Worm (Caenorhabditis elegans) whole organism, L3 larva: ENCODE results near the gene F53F1.4.

Experiments used
- ZK546.5 ChIP-seq: sonication (generic microtip); optimal IDR thresholded peaks from 2 replicates; lab custom pipeline; 2017; ENCODE audit warnings: missing biosample characterization, missing genetic modification characterization
- aly-2 ChIP-seq: fragments of 150-350 bp; optimal IDR thresholded peaks from 2 replicates; lab custom pipeline; 2014; ENCODE audit warnings: missing biosample characterization, missing genetic modification characterization
- ama-1 ChIP-seq: fragments of 150-350 bp; optimal IDR thresholded peaks from 2 replicates; lab custom pipeline; 2018
- ceh-16 ChIP-seq: sonication (generic microtip); optimal IDR thresholded peaks from 2 replicates; lab custom pipeline; 2017; ENCODE audit warnings: missing biosample characterization, missing genetic modification characterization
- ceh-28 ChIP-seq: fragments of 150-350 bp; optimal IDR thresholded peaks from 2 replicates; lab custom pipeline; 2014; ENCODE audit warnings: missing biosample characterization, missing genetic modification reagents, missing genetic modification characterization
- ceh-82 ChIP-seq: fragments of 150-350 bp; optimal IDR thresholded peaks from 2 replicates; lab custom pipeline; 2014; ENCODE audit warnings: missing biosample characterization, missing genetic modification characterization
- daf-12 ChIP-seq: fragments of 150-350 bp; optimal IDR thresholded peaks from 2 replicates; lab custom pipeline; 2014; ENCODE audit warnings: missing biosample characterization, missing genetic modification reagents, missing genetic modification characterization
- egl-27 ChIP-seq: sonication (generic microtip); optimal IDR thresholded peaks from 4 replicates; lab custom pipeline; 2017; ENCODE audit warnings: missing biosample characterization, missing genetic modification reagents, missing genetic modification characterization
- egl-5 ChIP-seq: fragments of 150-350 bp; optimal IDR thresholded peaks from 2 replicates; lab custom pipeline; 2017; ENCODE audit warnings: missing biosample characterization, missing genetic modification reagents, missing genetic modification characterization, inconsistent platforms
- elt-1 ChIP-seq: fragments of 150-350 bp; optimal IDR thresholded peaks from 2 replicates; lab custom pipeline; 2014; ENCODE audit warnings: missing biosample characterization, missing genetic modification characterization
- elt-2 ChIP-seq: sonication (generic microtip); optimal IDR thresholded peaks from 2 replicates; lab custom pipeline; 2016; ENCODE audit warnings: missing genetic modification reagents, mild to moderate bottlenecking, missing genetic modification characterization, missing compliant biosample characterization
- elt-3 ChIP-seq, 3 experiments: fragments of 150-350 bp in 1 of 3; sonication (generic microtip) in 2 of 3; optimal IDR thresholded peaks; 2 replicates in 2 of 3; 4 replicates in 1 of 3; lab custom pipeline; 2014 to 2017; ENCODE audit warnings: missing biosample characterization in 3 of 3, missing genetic modification characterization in 3 of 3
- eor-1 ChIP-seq, 2 experiments: fragments of 150-350 bp; optimal IDR thresholded peaks; 2 replicates each; lab custom pipeline; 2014 to 2018; ENCODE audit warnings: missing biosample characterization in 2 of 2, missing genetic modification characterization in 2 of 2
- fkh-10 ChIP-seq: sonication (generic microtip); optimal IDR thresholded peaks from 2 replicates; lab custom pipeline; 2017; ENCODE audit warnings: missing biosample characterization, missing genetic modification reagents, missing genetic modification characterization
- fkh-2 ChIP-seq: fragments of 150-350 bp; optimal IDR thresholded peaks from 2 replicates; lab custom pipeline; 2014; ENCODE audit warnings: missing biosample characterization, missing genetic modification reagents, missing genetic modification characterization
- fos-1 ChIP-seq: fragments of 150-350 bp; optimal IDR thresholded peaks from 2 replicates; lab custom pipeline; 2014; ENCODE audit warnings: missing biosample characterization, missing genetic modification characterization
- hmg-11 ChIP-seq: sonication (generic microtip); optimal IDR thresholded peaks from 2 replicates; lab custom pipeline; 2016; ENCODE audit warnings: missing genetic modification characterization, missing compliant biosample characterization
- jun-1 ChIP-seq: fragments of 150-350 bp; optimal IDR thresholded peaks from 2 replicates; lab custom pipeline; 2014; ENCODE audit warnings: missing biosample characterization, missing genetic modification reagents, missing genetic modification characterization
- lin-15B ChIP-seq: fragments of 150-350 bp; optimal IDR thresholded peaks from 2 replicates; lab custom pipeline; 2014; ENCODE audit warnings: missing biosample characterization, missing genetic modification characterization
- lin-39 ChIP-seq: fragments of 150-350 bp; optimal IDR thresholded peaks from 2 replicates; lab custom pipeline; 2018; ENCODE audit warnings: missing biosample characterization, missing genetic modification reagents, missing genetic modification characterization
- lsy-12 ChIP-seq: sonication (generic microtip); optimal IDR thresholded peaks from 2 replicates; lab custom pipeline; 2016; ENCODE audit warnings: mild to moderate bottlenecking, missing genetic modification characterization, missing compliant biosample characterization
- mdl-1 ChIP-seq: fragments of 150-350 bp; optimal IDR thresholded peaks from 2 replicates; lab custom pipeline; 2014; ENCODE audit warnings: missing biosample characterization, missing genetic modification characterization
- nfya-1 ChIP-seq: sonication (generic microtip); optimal IDR thresholded peaks from 2 replicates; lab custom pipeline; 2017; ENCODE audit warnings: missing genetic modification characterization, mild to moderate bottlenecking, missing compliant biosample characterization, antibody characterized with exemption, moderate library complexity; ENCODE audit not compliant: insufficient read depth
- nhr-11 ChIP-seq: fragments of 150-350 bp; optimal IDR thresholded peaks from 2 replicates; lab custom pipeline; 2014; ENCODE audit warnings: missing biosample characterization, missing genetic modification characterization
- nhr-12 ChIP-seq: fragments of 150-350 bp; optimal IDR thresholded peaks from 2 replicates; lab custom pipeline; 2014; ENCODE audit warnings: missing biosample characterization, missing genetic modification characterization
- nhr-23 ChIP-seq: fragments of 150-350 bp; optimal IDR thresholded peaks from 2 replicates; lab custom pipeline; 2014; ENCODE audit warnings: missing biosample characterization, missing genetic modification reagents, missing genetic modification characterization
- nhr-237 ChIP-seq: fragments of 150-350 bp; optimal IDR thresholded peaks from 2 replicates; lab custom pipeline; 2014; ENCODE audit warnings: missing biosample characterization, missing genetic modification characterization
- nhr-25 ChIP-seq: sonication (generic microtip); optimal IDR thresholded peaks from 2 replicates; lab custom pipeline; 2017; ENCODE audit warnings: missing biosample characterization, missing genetic modification characterization
- nhr-28 ChIP-seq: fragments of 150-350 bp; optimal IDR thresholded peaks from 2 replicates; lab custom pipeline; 2014; ENCODE audit warnings: missing biosample characterization, missing genetic modification characterization
- nhr-43 ChIP-seq: sonication (generic microtip); optimal IDR thresholded peaks from 2 replicates; lab custom pipeline; 2016; ENCODE audit warnings: mild to moderate bottlenecking, missing genetic modification characterization, missing compliant biosample characterization; ENCODE audit not compliant: poor library complexity, severe bottlenecking
- nhr-67 ChIP-seq: fragments of 150-350 bp; optimal IDR thresholded peaks from 2 replicates; lab custom pipeline; 2014; ENCODE audit warnings: missing biosample characterization, missing genetic modification characterization
- nhr-76 ChIP-seq: fragments of 150-350 bp; sonication (generic microtip); optimal IDR thresholded peaks from 5 replicates; lab custom pipeline; 2014; ENCODE audit warnings: missing biosample characterization, missing genetic modification characterization
- nhr-77 ChIP-seq: fragments of 150-350 bp; optimal IDR thresholded peaks from 2 replicates; lab custom pipeline; 2014; ENCODE audit warnings: missing biosample characterization, missing genetic modification characterization
- pha-4 ChIP-seq: fragments of 150-350 bp; optimal IDR thresholded peaks from 2 replicates; lab custom pipeline; 2014; ENCODE audit warnings: missing biosample characterization, missing genetic modification reagents, missing genetic modification characterization
- pqm-1 ChIP-seq: fragments of 150-350 bp; optimal IDR thresholded peaks from 2 replicates; lab custom pipeline; 2017; ENCODE audit warnings: missing biosample characterization, missing genetic modification characterization, inconsistent platforms
- snpc-4 ChIP-seq: fragments of 150-350 bp; optimal IDR thresholded peaks from 2 replicates; lab custom pipeline; 2014; ENCODE audit warnings: missing biosample characterization, missing genetic modification characterization
- tbx-2 ChIP-seq: sonication (generic microtip); optimal IDR thresholded peaks from 2 replicates; lab custom pipeline; 2016; ENCODE audit warnings: mild to moderate bottlenecking, missing genetic modification characterization, missing compliant biosample characterization
- unc-39 ChIP-seq: sonication (generic microtip); optimal IDR thresholded peaks from 4 replicates; lab custom pipeline; 2017; ENCODE audit warnings: missing biosample characterization, missing genetic modification characterization
- unc-62 ChIP-seq: fragments of 150-350 bp; sonication (generic microtip); optimal IDR thresholded peaks from 4 replicates; lab custom pipeline; 2014; ENCODE audit warnings: missing biosample characterization, missing genetic modification reagents, missing genetic modification characterization
- ztf-11 ChIP-seq: fragments of 150-350 bp; optimal IDR thresholded peaks from 2 replicates; lab custom pipeline; 2014; ENCODE audit warnings: missing biosample characterization, missing genetic modification characterization

The F53F1.4 gene

ce11 chrV:13371336-13371735 lies 39.5 kb upstream of the F53F1.4 start:
- peak; percentile 41 for TF ChIP-seq jun-1
- TF ChIP-seq egl-27 (tag; lab: Kevin White, UChicago), result peak; percentile 50
- TF ChIP-seq hmg-11 (tag; lab: Kevin White, UChicago), result no peak
- TF ChIP-seq pqm-1 (tag; lab: Kevin White, UChicago), result no peak
- TF ChIP-seq elt-1 (tag; lab: Kevin White, UChicago), result peak; percentile 57
- no peak for TF ChIP-seq fkh-10 (GFP tag; lab: Kevin White, UChicago)
- peak; percentile 43 for TF ChIP-seq unc-62 (GFP tag; lab: Kevin White, UChicago)
- no peak for TF ChIP-seq nhr-67 (tag; lab: Kevin White, UChicago)
- peak; percentile 13 for TF ChIP-seq snpc-4 (tag; lab: Kevin White, UChicago)
- no peak for TF ChIP-seq ama-1 (lab: Kevin White, UChicago)
- TF ChIP-seq egl-5, result peak; percentile 64
- peak; percentile 86 for TF ChIP-seq nhr-43
- no peak for TF ChIP-seq nhr-77 (tag; lab: Kevin White, UChicago)
- TF ChIP-seq ZK546.5, result no peak
- no peak for TF ChIP-seq nhr-12
- TF ChIP-seq daf-12 (tag; lab: Kevin White, UChicago), result no peak
- TF ChIP-seq pha-4 (tag; lab: Kevin White, UChicago), result no peak
- TF ChIP-seq ceh-16 (tag; lab: Kevin White, UChicago), result no peak
- peak; percentile 46 for TF ChIP-seq ceh-28 (tag; lab: Kevin White, UChicago)
- peak; percentile 23 for TF ChIP-seq lsy-12 (tag; lab: Kevin White, UChicago)
- TF ChIP-seq ceh-82 (tag; lab: Kevin White, UChicago), result no peak
- peak; percentile 12 for TF ChIP-seq mdl-1 (tag; lab: Kevin White, UChicago)
- peak; percentile 99 for TF ChIP-seq nhr-23 (tag; lab: Kevin White, UChicago)
- TF ChIP-seq ztf-11 (tag; lab: Kevin White, UChicago), result no peak
- TF ChIP-seq elt-2 (tag; lab: Kevin White, UChicago), result peak; percentile 1
- TF ChIP-seq eor-1 (tag; optimal IDR thresholded peaks at IDR 0.05; lab: Kevin White, UChicago), result peak in 1 of 2 experiments; percentile 39
- TF ChIP-seq aly-2, result no peak
- TF ChIP-seq nhr-28 (tag; lab: Kevin White, UChicago), result no peak
- no peak for TF ChIP-seq fos-1
- no peak for TF ChIP-seq nhr-76
- TF ChIP-seq lin-39 (tag; lab: Kevin White, UChicago), result no peak
- TF ChIP-seq elt-3 (tag; optimal IDR thresholded peaks at IDR 0.05; lab: Kevin White, UChicago), result peak in 2 of 3 experiments; percentile 59 to 81
- TF ChIP-seq tbx-2 (tag; lab: Kevin White, UChicago), result peak; percentile 69
- no peak for TF ChIP-seq lin-15B (tag; lab: Kevin White, UChicago)
- TF ChIP-seq nhr-11 (tag; lab: Kevin White, UChicago), result no peak
- TF ChIP-seq nhr-237, result no peak
- no peak for TF ChIP-seq fkh-2 (tag; lab: Kevin White, UChicago)
- peak; percentile 99 for TF ChIP-seq nhr-25 (tag; lab: Kevin White, UChicago)
- peak; percentile 13 for TF ChIP-seq nfya-1 (tag; lab: Kevin White, UChicago)

ce11 chrV:13372821-13373220 lies 38.1 kb upstream of the F53F1.4 start:
- TF ChIP-seq elt-2 (tag; lab: Kevin White, UChicago) (peak; percentile 93), unc-39 (tag; lab: Kevin White, UChicago) (no peak), pqm-1 (tag; lab: Kevin White, UChicago) (peak; percentile 66)

- TF ChIP-seq pha-4 (tag; lab: Kevin White, UChicago) (peak; percentile 64), nhr-67 (tag; lab: Kevin White, UChicago) (no peak), ceh-16 (tag; lab: Kevin White, UChicago) (no peak), elt-2 (tag; lab: Kevin White, UChicago) (peak; percentile 98), nhr-23 (tag; lab: Kevin White, UChicago) (peak; percentile 67), jun-1 (peak; percentile 62), pqm-1 (tag; lab: Kevin White, UChicago) (peak; percentile 70)
Observed at ce11 chrV:13373643-13374042, 37.2 kb upstream of the F53F1.4 start.
